Worm (Caenorhabditis elegans): ENCODE data around the gene lat-2.

ce11 chrII:4359219-4359618 is 354 bp downstream of the lat-2 start:
- no peak for TF ChIP-seq ztf-11 (tag; optimal IDR thresholded peaks at IDR 0.05)
- no peak for TF ChIP-seq aly-2 (tag; optimal IDR thresholded peaks at IDR 0.05)
- TF ChIP-seq snpc-4 (tag; optimal IDR thresholded peaks at IDR 0.05): no peak
- no peak for TF ChIP-seq elt-1 (tag; optimal IDR thresholded peaks at IDR 0.05)
- no peak for TF ChIP-seq unc-62 (GFP tag; optimal IDR thresholded peaks at IDR 0.05)
- TF ChIP-seq ama-1 (optimal IDR thresholded peaks at IDR 0.05): no peak

All from whole organism, L2 larva.